Worm (Caenorhabditis elegans): ENCODE data around the gene fce-2.

ce11 chrV:20383065-20383609 lies 42.0 kb upstream of the fce-2 start, which contains the start of gene K02E2.11:
- peak; percentile 14 for TF ChIP-seq unc-86 (tag; optimal IDR thresholded peaks at IDR 0.05)
- no peak for TF ChIP-seq sup-37 (GFP tag; optimal IDR thresholded peaks at IDR 0.05)
- TF ChIP-seq snpc-4 (tag; optimal IDR thresholded peaks at IDR 0.05): peak; percentile 19
- no peak for TF ChIP-seq jun-1 (tag; optimal IDR thresholded peaks at IDR 0.05)
